Worm (Caenorhabditis elegans): ENCODE measurements around the gene fbxa-189.

DNA sequence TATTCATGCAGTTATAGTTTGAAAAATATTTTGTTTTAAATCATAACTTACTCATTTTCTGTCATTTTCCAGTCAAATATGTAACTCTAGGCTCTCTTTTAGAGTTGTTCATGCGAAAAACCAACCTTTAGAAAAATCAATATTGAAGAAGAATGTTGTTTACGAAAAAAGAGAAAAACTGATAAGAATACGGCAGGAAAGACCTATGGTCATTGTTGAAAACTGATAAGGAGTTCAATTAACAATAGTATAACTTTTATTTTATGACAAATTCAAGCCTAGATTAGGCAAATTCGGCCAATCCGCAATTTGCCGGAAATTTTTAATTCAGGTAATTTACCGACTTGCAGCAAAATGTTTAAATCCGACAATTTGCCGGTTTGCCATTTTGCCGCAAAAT lies 31.6 kb downstream of the fbxa-189 start, which contains the start of gene Y20C6A.1:
- TF ChIP-seq elt-1 (tag; optimal IDR thresholded peaks at IDR 0.05; ENCODE audit: borderline replicate concordance, insufficient read depth) (no peak), ztf-11 (tag; optimal IDR thresholded peaks at IDR 0.05) (no peak), snpc-4 (tag; optimal IDR thresholded peaks at IDR 0.05) (no peak), unc-62 (GFP tag; optimal IDR thresholded peaks at IDR 0.05) (no peak), pha-4 (tag; optimal IDR thresholded peaks at IDR 0.05) (no peak)
